Fruit fly (Drosophila melanogaster): ENCODE results near the gene brv1.

- TF ChIP-seq CG8159 (tag; optimal IDR thresholded peaks at IDR 0.05) (no peak), CG32121 (GFP tag; IDR thresholded peaks at IDR 0.05) (no peak)
Observed at dm6 chr3L:19494954-19495353, 8.7 kb upstream of the brv1 start.
